Fruit fly (Drosophila melanogaster) S2 (cell line): ENCODE results near the gene CG6310.

Source experiments
- CG8478 ChIP-seq: fragments of >200 bp; optimal IDR thresholded peaks from 2 replicates; lab custom pipeline; 2018
- CTCF ChIP-seq, 2 experiments: fragments of >200 bp; optimal IDR thresholded peaks; 2 replicates each; lab custom pipeline; 2018

Gene CG6310

DNA sequence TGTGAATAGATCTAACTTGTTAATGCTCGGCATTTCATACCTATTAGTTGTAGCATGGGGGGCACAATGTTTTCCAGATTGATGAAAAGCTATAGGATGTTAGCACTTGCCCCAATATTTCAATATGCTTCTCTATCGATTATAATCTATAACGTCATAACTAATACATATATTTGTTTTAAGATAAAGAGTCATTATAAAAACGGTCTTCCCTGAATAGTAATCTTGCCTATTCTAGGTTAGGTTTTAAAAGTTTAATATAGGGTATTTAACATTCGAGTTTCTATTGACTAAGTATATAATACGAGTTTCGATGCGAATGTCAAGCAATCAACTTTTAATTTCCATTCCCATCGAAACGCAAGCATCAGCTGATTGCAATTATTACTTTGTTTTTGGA, 8.5 kb downstream of the CG6310 start, which contains the start of the genes CG6321 and Blos2:
CG6321 (minus strand) TSS at position 25 of the 400 bp plus-strand sequence.
Blos2 (plus strand) TSS at position 372 of the 400 bp plus-strand sequence.
- TF ChIP-seq CTCF (optimal IDR thresholded peaks at IDR 0.05; lab: Kevin White, UChicago) (no peak), CG8478 (lab: Kevin White, UChicago) (no peak)

DNA sequence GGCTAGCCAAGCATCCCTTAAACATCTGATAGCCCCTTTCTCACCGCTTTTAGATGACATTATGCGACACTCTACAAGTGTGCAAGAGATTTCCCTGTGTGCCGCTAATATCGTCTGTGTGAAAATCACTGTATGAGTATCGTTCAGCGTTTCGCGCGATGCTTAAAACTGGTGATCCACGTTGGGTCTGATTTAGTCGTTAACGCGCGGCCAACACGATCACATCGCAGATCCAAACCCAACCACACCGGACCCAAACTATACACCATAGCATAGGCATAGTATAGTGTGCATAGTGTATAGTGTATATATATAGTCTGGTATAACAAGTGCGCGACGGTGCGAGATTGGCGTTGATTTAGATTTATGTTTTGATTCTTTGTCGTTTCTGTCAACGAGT, 15.8 kb downstream of the CG6310 start, which contains the start of gene CG7888:
CG7888 (plus strand) TSS at position 193 of the 400 bp plus-strand sequence.
- no peak for TF ChIP-seq CTCF (optimal IDR thresholded peaks at IDR 0.05; lab: Kevin White, UChicago)
- no peak for TF ChIP-seq CG8478 (lab: Kevin White, UChicago)

DNA sequence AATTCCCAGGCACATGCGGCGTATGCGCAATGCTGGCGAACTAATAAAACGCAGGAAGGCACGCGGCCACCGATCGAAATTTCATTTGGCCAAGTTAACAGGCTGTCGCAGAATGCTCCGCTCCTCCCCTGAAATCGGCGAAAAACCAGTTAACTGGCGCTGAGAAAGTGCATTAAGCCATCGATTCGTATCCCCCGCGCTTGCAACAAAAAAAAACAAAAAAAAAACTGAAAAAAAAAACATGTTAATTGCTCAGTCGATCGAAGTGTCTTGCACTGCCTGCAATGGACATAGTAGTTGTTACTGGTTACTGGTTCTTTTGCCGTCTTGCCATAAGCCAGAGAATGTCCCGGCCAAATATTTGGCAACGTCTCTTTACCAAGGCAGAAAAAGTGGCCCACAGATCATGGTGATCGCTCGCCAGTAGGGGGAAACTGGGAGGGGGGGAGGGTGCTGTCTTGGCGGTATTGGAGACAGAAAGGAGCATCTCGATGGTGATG, 16.9 kb downstream of the CG6310 start:
- no peak for TF ChIP-seq CG8478 (lab: Kevin White, UChicago)
- TF ChIP-seq CTCF (optimal IDR thresholded peaks at IDR 0.05; lab: Kevin White, UChicago): no peak

DNA sequence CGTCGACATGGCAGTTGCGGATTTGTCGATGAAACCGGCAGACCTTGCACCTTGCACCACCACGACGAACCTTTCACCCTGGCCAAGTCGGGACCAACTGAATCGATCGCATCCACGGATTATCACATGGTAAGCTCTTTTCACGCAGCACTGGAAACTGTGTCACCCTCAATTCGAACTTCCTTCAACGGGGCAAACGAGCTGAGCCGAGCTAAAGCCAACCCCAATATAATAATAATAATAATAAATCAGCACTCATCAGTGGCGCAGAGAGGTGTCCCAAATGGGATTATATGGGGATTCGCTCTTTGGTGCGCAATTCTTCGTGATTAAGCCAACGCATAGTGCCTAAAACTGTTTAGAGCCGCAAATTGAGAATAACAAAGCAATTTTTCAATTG, 18.4 kb downstream of the CG6310 start, which contains the start of gene CG43693:
CG43693 (minus strand) TSS at position 101 of the 400 bp plus-strand sequence.
- TF ChIP-seq CTCF (optimal IDR thresholded peaks at IDR 0.05; lab: Kevin White, UChicago) (no peak), CG8478 (lab: Kevin White, UChicago) (no peak)

DNA sequence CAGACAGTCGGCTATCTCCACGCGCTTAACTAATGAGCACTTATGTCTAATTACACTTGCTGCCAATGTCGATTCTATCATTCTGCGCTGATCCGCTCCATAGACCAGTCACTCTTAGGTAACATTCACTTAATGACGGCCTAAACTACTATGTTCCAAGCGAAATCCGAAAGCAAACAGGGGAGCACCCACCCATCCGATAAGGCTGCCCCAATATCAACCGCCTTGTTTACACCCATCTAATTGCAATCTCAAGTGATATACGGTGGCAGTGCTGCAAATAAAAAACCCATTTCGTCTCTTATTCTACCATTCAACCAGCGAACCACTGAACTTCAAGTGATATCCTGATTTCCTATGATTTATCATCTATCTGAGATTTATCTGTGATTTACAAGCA, 20.2 kb downstream of the CG6310 start:
- TF ChIP-seq CG8478 (lab: Kevin White, UChicago): no peak

DNA sequence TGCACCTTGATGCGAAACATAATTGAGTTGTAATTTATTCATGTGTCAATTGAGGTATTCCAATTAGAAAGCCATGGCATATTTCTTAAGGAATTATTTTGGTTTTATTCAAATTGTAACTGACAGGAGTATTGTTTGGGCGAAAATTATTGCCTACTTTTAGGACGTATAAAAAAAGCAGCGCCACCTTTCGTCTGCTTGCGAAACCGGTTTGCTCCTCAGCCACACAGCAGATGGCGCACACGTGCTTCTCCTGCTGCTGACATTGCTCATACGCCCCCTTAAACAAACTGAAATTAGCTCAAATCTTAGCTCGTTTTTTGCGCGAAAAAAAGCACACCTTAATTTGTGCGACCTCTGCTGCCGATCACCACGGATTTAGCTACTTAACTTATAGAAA, 21.8 kb downstream of the CG6310 start:
- TF ChIP-seq CG8478 (lab: Kevin White, UChicago) (no peak), CTCF (optimal IDR thresholded peaks at IDR 0.05; lab: Kevin White, UChicago) (peak; percentile 98 to 99)

DNA sequence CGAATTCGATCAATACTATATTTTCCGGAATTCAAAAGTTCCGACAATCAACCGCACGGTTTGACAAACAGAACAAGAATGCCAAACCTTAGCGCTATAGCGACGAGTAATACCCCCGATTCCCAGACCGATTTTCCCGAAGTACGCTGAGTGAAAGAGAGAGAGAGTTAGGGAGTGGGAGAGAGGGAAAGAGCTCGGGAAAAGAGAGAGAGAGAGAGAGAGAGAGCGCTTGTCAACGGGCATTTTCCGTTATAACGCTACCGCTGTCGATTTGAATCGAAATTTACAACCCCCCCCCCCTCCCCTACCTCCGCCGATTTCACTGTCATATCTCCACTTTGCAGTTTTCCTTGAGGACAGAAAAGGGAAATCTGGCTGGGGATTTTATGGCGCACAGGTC, 23.1 kb downstream of the CG6310 start:
- TF ChIP-seq CTCF (optimal IDR thresholded peaks at IDR 0.05; lab: Kevin White, UChicago): no peak
- TF ChIP-seq CG8478 (lab: Kevin White, UChicago): no peak

DNA sequence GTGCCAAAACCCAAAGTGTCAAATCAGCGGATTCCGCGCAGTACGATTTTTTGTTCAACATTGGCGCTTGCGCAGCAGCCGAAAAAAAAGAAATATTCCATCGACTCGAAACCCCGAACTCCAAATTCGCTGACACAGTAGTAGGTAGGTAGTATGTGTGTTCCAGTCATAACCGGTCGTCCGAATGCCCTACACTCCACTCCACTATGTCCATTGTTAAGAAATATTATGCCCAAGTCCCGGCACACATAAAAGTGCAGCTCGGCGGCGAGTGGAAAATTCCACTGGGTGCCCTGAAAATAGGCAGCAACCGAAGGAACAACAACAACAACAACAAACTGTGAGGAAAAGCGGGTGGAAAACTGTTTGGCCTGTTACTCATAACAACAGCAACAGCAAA, 24.7 kb downstream of the CG6310 start:
- no peak for TF ChIP-seq CG8478 (lab: Kevin White, UChicago)
- TF ChIP-seq CTCF (optimal IDR thresholded peaks at IDR 0.05; lab: Kevin White, UChicago): no peak

DNA sequence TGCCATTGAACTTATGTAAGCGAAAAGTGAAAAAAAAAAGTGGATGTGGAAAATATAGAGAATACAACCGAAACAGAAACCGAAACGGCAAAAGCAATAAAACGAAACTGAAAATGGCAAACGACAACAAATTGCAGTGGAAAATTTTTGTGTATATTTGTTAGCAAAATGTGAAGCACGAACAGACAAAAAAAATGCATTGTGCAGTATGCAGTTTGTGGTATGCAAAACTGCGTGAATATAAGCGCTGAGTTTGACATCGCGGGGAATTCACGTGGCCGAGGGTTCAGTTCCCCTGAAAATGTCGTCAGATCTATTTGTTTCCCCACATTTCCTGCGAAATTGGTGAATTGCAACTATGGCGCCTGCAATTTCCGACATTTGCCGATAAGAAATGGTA, 26.0 kb downstream of the CG6310 start:
- no peak for TF ChIP-seq CTCF (optimal IDR thresholded peaks at IDR 0.05; lab: Kevin White, UChicago)
- TF ChIP-seq CG8478 (lab: Kevin White, UChicago): no peak

DNA sequence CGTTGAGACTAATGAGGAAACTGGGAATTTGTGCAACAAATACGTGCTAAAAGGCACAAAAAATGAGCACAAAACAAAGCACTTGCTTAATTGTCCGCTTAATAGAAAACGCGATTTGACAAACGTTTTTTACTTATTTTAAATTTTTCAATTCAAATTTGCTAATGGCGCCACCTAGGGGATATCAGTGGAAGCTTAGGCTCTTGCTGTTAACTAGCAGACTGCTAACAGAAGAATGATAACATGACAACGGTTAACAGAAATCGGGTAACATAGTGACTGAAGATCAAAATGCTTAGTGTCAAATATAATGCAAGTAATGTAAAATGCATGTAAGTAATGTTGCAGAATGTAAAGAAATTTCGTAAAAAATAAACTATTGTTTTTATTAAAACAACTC, 28.5 kb downstream of the CG6310 start:
- TF ChIP-seq CTCF (optimal IDR thresholded peaks at IDR 0.05; lab: Kevin White, UChicago) (peak; percentile 88 to 91), CG8478 (lab: Kevin White, UChicago) (no peak)

DNA sequence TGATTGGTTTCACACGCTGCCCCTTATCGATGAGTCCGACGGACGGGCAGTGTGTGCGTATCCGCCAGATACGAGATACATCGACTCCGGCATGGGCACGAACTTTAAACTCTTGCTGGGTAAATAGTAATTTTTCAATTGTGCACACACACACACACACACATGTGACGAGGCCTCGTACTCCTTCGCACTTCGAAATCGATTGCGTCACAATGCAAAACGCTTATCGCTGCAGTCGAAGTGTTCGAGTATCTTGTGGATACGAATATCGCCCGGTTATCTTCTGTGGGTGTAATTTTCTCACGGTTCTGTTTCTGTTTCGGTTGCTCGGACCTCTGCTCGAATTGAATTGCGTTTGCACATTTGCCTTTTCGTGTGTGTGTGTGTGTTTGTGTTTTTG, 34.6 kb downstream of the CG6310 start:
- TF ChIP-seq CTCF (optimal IDR thresholded peaks at IDR 0.05; lab: Kevin White, UChicago): no peak
- TF ChIP-seq CG8478 (lab: Kevin White, UChicago): no peak

DNA sequence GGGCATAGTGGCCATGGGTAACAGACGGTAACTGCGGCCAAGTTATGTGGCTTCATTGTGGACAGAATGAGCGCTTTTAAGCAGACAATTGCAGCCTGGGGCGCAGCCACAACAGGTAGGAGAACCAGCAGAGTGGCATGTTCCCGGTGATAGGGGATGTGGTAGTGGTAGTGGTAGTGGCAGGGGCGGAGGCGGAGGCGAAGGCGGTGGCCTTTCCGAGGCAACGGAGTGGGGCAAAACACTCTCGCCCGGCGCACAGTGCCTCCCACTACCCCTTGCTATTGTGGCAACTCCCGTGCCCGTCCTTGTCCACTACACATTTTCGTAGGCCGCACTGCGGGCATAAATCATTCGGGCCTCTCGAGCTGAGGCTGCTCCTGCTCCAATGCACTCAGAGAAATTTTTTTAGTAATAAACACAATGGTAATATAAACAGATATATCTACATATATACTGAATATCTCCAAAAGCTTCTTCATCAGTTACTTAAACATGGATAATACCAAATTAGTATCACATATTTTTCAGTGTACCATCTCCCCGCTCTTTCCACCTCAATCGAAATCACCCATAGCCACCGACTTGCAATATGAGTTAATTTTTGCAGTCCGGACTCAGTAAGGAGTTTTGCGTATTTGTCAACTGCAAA, 36.2 kb downstream of the CG6310 start:
- TF ChIP-seq CG8478 (lab: Kevin White, UChicago) (no peak), CTCF (optimal IDR thresholded peaks at IDR 0.05; lab: Kevin White, UChicago) (no peak)

DNA sequence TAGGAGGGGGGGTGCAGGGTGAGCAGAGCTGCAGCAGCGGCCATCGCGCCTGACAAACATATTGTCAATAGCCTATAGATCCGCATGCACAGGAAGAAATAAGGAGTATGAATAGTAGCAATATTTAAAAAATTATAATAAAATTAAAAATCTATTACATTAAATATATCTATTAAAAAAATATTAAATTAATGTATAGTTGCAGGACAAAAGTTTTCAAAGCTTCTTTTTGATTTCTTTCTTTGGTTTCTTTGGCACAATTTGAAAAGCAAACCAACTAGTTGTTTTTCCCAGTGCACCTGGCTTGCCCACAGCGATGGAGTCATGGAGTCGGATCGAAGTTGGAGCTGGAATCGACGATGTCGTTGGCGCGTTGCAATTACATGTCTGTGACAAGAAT, 37.9 kb downstream of the CG6310 start:
- TF ChIP-seq CG8478 (lab: Kevin White, UChicago) (no peak), CTCF (optimal IDR thresholded peaks at IDR 0.05; lab: Kevin White, UChicago) (no peak)

DNA sequence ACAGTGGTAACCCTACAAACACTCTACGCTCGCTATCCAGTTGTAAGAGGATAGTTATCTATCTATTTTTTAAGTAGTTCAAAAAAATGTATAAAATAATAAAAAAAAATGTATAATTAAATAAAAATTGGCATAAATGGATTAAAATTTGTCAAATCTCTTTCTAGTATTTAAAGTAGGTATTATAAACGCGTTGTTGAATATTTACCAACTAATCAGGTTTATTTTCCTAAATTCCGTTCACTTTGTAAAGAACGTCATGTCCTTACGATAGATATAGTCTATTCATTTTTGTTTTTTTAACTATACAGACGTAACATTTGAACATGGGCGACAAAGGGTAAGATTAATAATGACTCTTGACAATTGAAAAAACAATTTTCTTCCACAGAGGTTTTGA, 42.4 kb downstream of the CG6310 start, which contains the start of gene CG32081:
CG32081 (plus strand) TSS at position 301 of the 400 bp plus-strand sequence.
- TF ChIP-seq CG8478 (lab: Kevin White, UChicago): no peak
- no peak for TF ChIP-seq CTCF (optimal IDR thresholded peaks at IDR 0.05; lab: Kevin White, UChicago)

DNA sequence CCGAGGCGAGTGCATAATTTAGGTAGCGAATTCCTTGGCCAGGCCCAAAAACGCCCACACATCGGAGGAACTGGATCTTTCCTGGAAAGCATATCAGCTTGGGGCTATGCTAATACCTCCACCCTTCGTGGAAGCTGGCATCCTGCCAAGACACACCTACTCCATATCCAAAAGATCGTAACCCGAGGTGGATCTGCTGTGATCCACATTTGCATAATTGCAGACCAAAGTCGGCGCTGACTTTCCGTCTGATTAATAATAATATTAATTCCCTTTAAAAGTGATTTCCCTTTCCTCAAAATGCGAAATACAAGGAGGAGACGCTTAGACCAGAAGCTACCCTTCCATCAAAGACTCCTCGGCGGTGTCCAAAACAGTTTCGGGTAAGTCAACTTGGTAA, 44.4 kb downstream of the CG6310 start, which contains the start of gene CG32079:
CG32079 (plus strand) TSS at position 301 of the 400 bp plus-strand sequence.
- TF ChIP-seq CTCF (optimal IDR thresholded peaks at IDR 0.05; lab: Kevin White, UChicago): no peak
- no peak for TF ChIP-seq CG8478 (lab: Kevin White, UChicago)

DNA sequence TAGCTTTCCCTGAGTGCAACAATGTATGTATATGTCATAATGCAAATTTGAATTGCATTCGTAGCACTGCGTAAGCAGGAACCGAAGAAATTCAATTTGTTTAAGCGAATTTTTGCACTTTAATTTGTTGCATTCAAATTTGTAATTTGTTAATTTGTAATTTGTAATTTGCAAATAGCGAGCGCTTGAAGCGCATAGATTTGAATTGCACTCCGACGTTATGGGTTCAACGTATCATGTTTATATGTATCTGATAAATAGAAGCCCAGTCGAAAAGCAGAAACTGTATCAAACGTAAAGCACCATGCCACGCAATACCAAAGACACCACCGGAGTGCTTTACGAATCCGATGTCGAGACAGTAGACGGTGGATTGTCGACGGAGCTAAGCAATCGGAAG, 46.4 kb downstream of the CG6310 start, which contains the start of gene Fad2:
Fad2 (plus strand) TSS at position 301 of the 400 bp plus-strand sequence.
- TF ChIP-seq CG8478 (lab: Kevin White, UChicago): no peak
- TF ChIP-seq CTCF (optimal IDR thresholded peaks at IDR 0.05; lab: Kevin White, UChicago): no peak
